Fruit fly (Drosophila melanogaster) whole organism, embryonic: ENCODE results near the gene CG17108.
A peak's percentile ranks its signal among the peaks of the same experiment; 100 is the strongest.

Experiments
- Abd-B ChIP-seq: fragments of 200-800 bp; sonication (Bioruptor generic); optimal IDR thresholded peaks from 2 replicates; lab custom pipeline; 2018; ENCODE audit warnings: missing biosample characterization, mild to moderate bottlenecking, missing genetic modification characterization, moderate library complexity
- Awh ChIP-seq: fragments of 200-800 bp; sonication (Bioruptor generic); IDR thresholded peaks from 2 replicates; pipeline ENCODE4, ENCODE4 v1.3.6; 2022; ENCODE audit warnings: missing biosample characterization, missing genetic modification characterization
- Bteb2 ChIP-seq: fragments of 200-800 bp; sonication (Bioruptor generic); optimal IDR thresholded peaks from 2 replicates; lab custom pipeline; 2016; ENCODE audit warnings: missing biosample characterization, missing genetic modification characterization
- CG11085 ChIP-seq: fragments of 200-800 bp; sonication (Bioruptor generic); IDR thresholded peaks from 2 replicates; pipeline ENCODE4 v1.3.6; 2022; ENCODE audit warnings: missing biosample characterization, missing genetic modification characterization
- CG13123 ChIP-seq: fragments of 200-800 bp; sonication (Bioruptor generic); optimal IDR thresholded peaks from 2 replicates; lab custom pipeline; 2016; ENCODE audit warnings: missing biosample characterization, missing genetic modification characterization
- CG14050 ChIP-seq: fragments of 200-800 bp; sonication (Bioruptor generic); IDR thresholded peaks from 3 replicates; pipeline ENCODE4 v1.3.6; 2022; ENCODE audit warnings: missing biosample characterization, missing genetic modification characterization
- CG15479 ChIP-seq: fragments of 200-800 bp; sonication (Bioruptor generic); optimal IDR thresholded peaks from 3 replicates; lab custom pipeline; 2019; ENCODE audit warnings: missing biosample characterization, mild to moderate bottlenecking, missing genetic modification characterization, moderate library complexity
- CG16813 ChIP-seq: fragments of 200-800 bp; sonication (Bioruptor generic); IDR thresholded peaks from 3 replicates; pipeline ENCODE4 v1.3.6; 2022; ENCODE audit warnings: missing biosample characterization, missing genetic modification characterization; ENCODE audit not compliant: partially characterized antibody
- CG16815 ChIP-seq: fragments of 200-800 bp; sonication (Bioruptor generic); optimal IDR thresholded peaks from 3 replicates; lab custom pipeline; 2017; ENCODE audit warnings: missing biosample characterization, mild to moderate bottlenecking, missing genetic modification characterization
- CG17186 ChIP-seq: fragments of 200-800 bp; sonication (Bioruptor generic); optimal IDR thresholded peaks from 3 replicates; lab custom pipeline; 2017; ENCODE audit warnings: missing biosample characterization, missing genetic modification reagents, missing genetic modification characterization
- CG17829 ChIP-seq: fragments of 200-800 bp; optimal IDR thresholded peaks from 2 replicates; lab custom pipeline; 2019; ENCODE audit warnings: missing biosample characterization, mild to moderate bottlenecking, missing genetic modification characterization, moderate library complexity
- CG2116 ChIP-seq: fragments of 200-800 bp; sonication (Bioruptor generic); optimal IDR thresholded peaks from 3 replicates; lab custom pipeline; 2018; ENCODE audit warnings: missing biosample characterization, mild to moderate bottlenecking, missing genetic modification characterization
- CG31224 ChIP-seq: fragments of 200-800 bp; sonication (Bioruptor generic); IDR thresholded peaks from 2 replicates; pipeline ENCODE4 v1.3.6; 2022; ENCODE audit warnings: missing biosample characterization, missing genetic modification characterization
- CG4282 ChIP-seq: fragments of 200-800 bp; sonication (Bioruptor generic); optimal IDR thresholded peaks from 2 replicates; lab custom pipeline; 2016; ENCODE audit warnings: missing biosample characterization, missing genetic modification characterization
- CG4360 ChIP-seq: fragments of 200-800 bp; sonication (Bioruptor generic); IDR thresholded peaks from 2 replicates; pipeline ENCODE4 v1.3.6; 2022; ENCODE audit warnings: missing biosample characterization, missing genetic modification characterization
- CG43689 ChIP-seq: fragments of 200-800 bp; sonication (Bioruptor generic); IDR thresholded peaks from 2 replicates; pipeline ENCODE4 v1.3.6; 2022; ENCODE audit warnings: missing biosample characterization, missing genetic modification characterization
- CG6175 ChIP-seq: fragments of 200-800 bp; sonication (Bioruptor generic); IDR thresholded peaks from 3 replicates; pipeline ENCODE4 v1.3.6; 2022; ENCODE audit warnings: missing biosample characterization, missing genetic modification characterization
- CG6254 ChIP-seq: fragments of 200-800 bp; sonication (Bioruptor generic); optimal IDR thresholded peaks from 3 replicates; lab custom pipeline; 2017; ENCODE audit warnings: mild to moderate bottlenecking, missing biosample characterization, missing genetic modification reagents, missing genetic modification characterization
- CG7963 ChIP-seq: fragments of 200-800 bp; sonication (Bioruptor generic); IDR thresholded peaks from 3 replicates; pipeline ENCODE4 v1.3.6; 2022; ENCODE audit warnings: missing biosample characterization, missing genetic modification characterization; ENCODE audit not compliant: partially characterized antibody
- CG8478 ChIP-seq: fragments of >200 bp; optimal IDR thresholded peaks from 2 replicates; lab custom pipeline; 2018
- CG9609 ChIP-seq: fragments of 200-800 bp; sonication (Bioruptor generic); optimal IDR thresholded peaks from 3 replicates; lab custom pipeline; 2016; ENCODE audit warnings: missing biosample characterization, missing genetic modification characterization
- Chrac-16 ChIP-seq: fragments of 200-800 bp; sonication (Bioruptor generic); optimal IDR thresholded peaks from 3 replicates; lab custom pipeline; 2016; ENCODE audit warnings: missing biosample characterization, missing genetic modification characterization
- D ChIP-seq, 2 experiments: fragments of 200-800 bp in 1 of 2; fragments of >200 bp in 1 of 2; sonication (Bioruptor generic) in 1 of 2; optimal IDR thresholded peaks; 2 replicates in 1 of 2; 3 replicates in 1 of 2; lab custom pipeline; 2017; ENCODE audit warnings: mild to moderate bottlenecking in 1 of 2, missing biosample characterization in 1 of 2, missing genetic modification characterization in 1 of 2, missing genetic modification reagents in 1 of 2
- ERR ChIP-seq: fragments of 200-800 bp; sonication (Bioruptor generic); optimal IDR thresholded peaks from 2 replicates; lab custom pipeline; 2016; ENCODE audit warnings: missing biosample characterization, missing genetic modification characterization
- Eip74EF ChIP-seq, 2 experiments: fragments of 200-800 bp in 1 of 2; fragments of >200 bp in 1 of 2; sonication (Bioruptor generic) in 1 of 2; optimal IDR thresholded peaks; 2 replicates each; lab custom pipeline; 2017 to 2019; ENCODE audit warnings: missing biosample characterization in 2 of 2, missing genetic modification characterization in 2 of 2, mild to moderate bottlenecking in 1 of 2, moderate library complexity in 1 of 2
- Myb ChIP-seq: fragments of 200-800 bp; sonication (Bioruptor generic); optimal IDR thresholded peaks from 2 replicates; lab custom pipeline; 2016; ENCODE audit warnings: missing biosample characterization, missing genetic modification characterization
- NC2β ChIP-seq: fragments of 200-800 bp; sonication (Bioruptor generic); optimal IDR thresholded peaks from 2 replicates; lab custom pipeline; 2016; ENCODE audit warnings: missing biosample characterization, missing genetic modification characterization
- NfI ChIP-seq: fragments of 200-800 bp; sonication (Bioruptor generic); optimal IDR thresholded peaks from 3 replicates; lab custom pipeline; 2018; ENCODE audit warnings: missing biosample characterization, mild to moderate bottlenecking, missing genetic modification characterization, moderate library complexity
- YL-1 ChIP-seq: fragments of 200-800 bp; sonication (Bioruptor generic); optimal IDR thresholded peaks from 3 replicates; lab custom pipeline; 2017; ENCODE audit warnings: missing biosample characterization, mild to moderate bottlenecking, missing genetic modification characterization
- ara ChIP-seq: fragments of 200-800 bp; sonication (Bioruptor generic); IDR thresholded peaks from 2 replicates; pipeline ENCODE4 v1.3.6; 2022; ENCODE audit warnings: missing biosample characterization, missing genetic modification characterization
- bsh ChIP-seq, 2 experiments: fragments of 200-800 bp; sonication (Bioruptor generic); optimal IDR thresholded peaks; 2 replicates each; lab custom pipeline; 2017 to 2018; ENCODE audit warnings: mild to moderate bottlenecking in 2 of 2, missing biosample characterization in 2 of 2, missing genetic modification characterization in 2 of 2, moderate library complexity in 1 of 2
- btn ChIP-seq: fragments of 200-800 bp; sonication (Bioruptor generic); optimal IDR thresholded peaks from 2 replicates; lab custom pipeline; 2016; ENCODE audit warnings: missing biosample characterization, missing genetic modification characterization
- ci ChIP-seq: fragments of 200-800 bp; sonication (Bioruptor generic); IDR thresholded peaks from 3 replicates; pipeline ENCODE4 v1.3.6; 2022; ENCODE audit warnings: missing biosample characterization, missing genetic modification characterization
- corto ChIP-seq: fragments of 200-800 bp; sonication (Bioruptor generic); optimal IDR thresholded peaks from 2 replicates; lab custom pipeline; 2016; ENCODE audit warnings: missing biosample characterization, mild to moderate bottlenecking, missing genetic modification characterization, moderate library complexity
- croc ChIP-seq: fragments of 200-800 bp; sonication (Bioruptor generic); conservative IDR thresholded peaks from 3 replicates; pipeline ENCODE4 v1.3.6; 2022; ENCODE audit warnings: missing biosample characterization, missing genetic modification characterization
- fd64A ChIP-seq: fragments of 200-800 bp; sonication (Bioruptor generic); optimal IDR thresholded peaks from 3 replicates; lab custom pipeline; 2018; ENCODE audit warnings: missing biosample characterization, mild to moderate bottlenecking, missing genetic modification characterization
- fru ChIP-seq: fragments of >200 bp; optimal IDR thresholded peaks from 2 replicates; lab custom pipeline; 2017
- ftz-f1 ChIP-seq: fragments of 200-800 bp; sonication (Bioruptor generic); optimal IDR thresholded peaks from 2 replicates; lab custom pipeline; 2016; ENCODE audit warnings: missing biosample characterization, missing genetic modification characterization
- gcm2 ChIP-seq: fragments of 200-800 bp; sonication (Bioruptor generic); optimal IDR thresholded peaks from 2 replicates; lab custom pipeline; 2016; ENCODE audit warnings: missing biosample characterization, missing genetic modification characterization
- grau ChIP-seq: fragments of 200-800 bp; optimal IDR thresholded peaks from 3 replicates; lab custom pipeline; 2019; ENCODE audit warnings: missing biosample characterization, mild to moderate bottlenecking, missing genetic modification characterization, moderate library complexity
- kni ChIP-seq: fragments of 200-800 bp; sonication (Bioruptor generic); optimal IDR thresholded peaks from 3 replicates; lab custom pipeline; 2017; ENCODE audit warnings: mild to moderate bottlenecking, missing biosample characterization, missing genetic modification reagents, missing genetic modification characterization
- lab ChIP-seq: fragments of 200-800 bp; sonication (Bioruptor generic); optimal IDR thresholded peaks from 3 replicates; lab custom pipeline; 2017; ENCODE audit warnings: missing biosample characterization, missing genetic modification characterization, mild to moderate bottlenecking, moderate library complexity, missing genetic modification reagents
- oc ChIP-seq: fragments of 200-800 bp; sonication (Bioruptor generic); optimal IDR thresholded peaks from 2 replicates; lab custom pipeline; 2018; ENCODE audit warnings: missing biosample characterization, mild to moderate bottlenecking, missing genetic modification characterization, moderate library complexity
- otp ChIP-seq: fragments of 200-800 bp; sonication (Bioruptor generic); IDR thresholded peaks from 3 replicates; pipeline ENCODE4, ENCODE4 v1.3.6; 2022; ENCODE audit warnings: missing biosample characterization, missing genetic modification characterization
- psq ChIP-seq: fragments of 200-800 bp; sonication (Bioruptor generic); optimal IDR thresholded peaks from 2 replicates; lab custom pipeline; 2017; ENCODE audit warnings: missing biosample characterization, missing genetic modification characterization
- row ChIP-seq: fragments of 200-800 bp; sonication (Bioruptor generic); IDR thresholded peaks from 3 replicates; pipeline ENCODE4 v1.3.6; 2022; ENCODE audit warnings: missing biosample characterization, missing genetic modification characterization
- salm ChIP-seq: fragments of 200-800 bp; sonication (Bioruptor generic); optimal IDR thresholded peaks from 2 replicates; lab custom pipeline; 2018; ENCODE audit warnings: missing biosample characterization, mild to moderate bottlenecking, missing genetic modification characterization
- tna ChIP-seq: fragments of 200-800 bp; sonication (Bioruptor generic); IDR thresholded peaks from 2 replicates; pipeline ENCODE4 v1.3.6; 2022; ENCODE audit warnings: missing biosample characterization, missing genetic modification characterization; ENCODE audit not compliant: partially characterized antibody
- toy ChIP-seq: fragments of 200-800 bp; sonication (Bioruptor generic); IDR thresholded peaks from 2 replicates; pipeline ENCODE4 v1.3.6; 2022; ENCODE audit warnings: missing biosample characterization, missing genetic modification characterization
- twi ChIP-seq: fragments of 200-800 bp; optimal IDR thresholded peaks from 2 replicates; lab custom pipeline; 2019; ENCODE audit warnings: missing biosample characterization, mild to moderate bottlenecking, missing genetic modification characterization, moderate library complexity
- unpg ChIP-seq: fragments of 200-800 bp; sonication (Bioruptor generic); optimal IDR thresholded peaks from 3 replicates; lab custom pipeline; 2018; ENCODE audit warnings: missing biosample characterization, mild to moderate bottlenecking, missing genetic modification characterization, moderate library complexity

Gene CG17108

DNA sequence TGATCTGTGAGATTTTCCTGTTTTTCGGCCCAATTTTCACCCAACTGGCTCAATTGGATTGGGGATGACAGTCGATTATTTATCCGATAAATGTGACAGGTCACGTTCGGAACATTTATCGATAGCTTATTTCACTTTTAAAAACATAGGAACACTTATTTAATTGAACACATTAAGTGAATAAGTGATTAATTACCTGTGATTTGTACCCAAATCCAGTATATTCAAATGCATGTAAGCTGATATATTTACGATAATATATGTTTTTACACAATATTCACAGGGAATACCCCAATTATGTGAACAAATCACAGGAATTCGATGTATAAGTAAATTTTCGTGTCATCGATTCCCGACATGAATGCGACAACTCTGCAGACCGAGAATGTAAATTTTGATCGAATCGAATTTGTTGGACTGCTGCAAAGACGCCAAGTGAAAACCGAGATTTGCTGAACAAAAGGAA lies 38.5 kb upstream of the CG17108 start, which contains the start of the genes EMC3 and Dpy-30L1 (continued):
- TF ChIP-seq btn (GFP tag; lab: Kevin White, UChicago), result no peak
- no peak for TF ChIP-seq CG13123 (GFP tag; lab: Kevin White, UChicago)
- TF ChIP-seq oc (tag; lab: Kevin White, UChicago), result no peak
- peak; percentile 24 for TF ChIP-seq ERR (GFP tag; lab: Kevin White, UChicago)
- TF ChIP-seq bsh (GFP tag; optimal IDR thresholded peaks at IDR 0.05; lab: Kevin White, UChicago), result peak in 1 of 2 experiments; percentile 53
- TF ChIP-seq CG9609 (GFP tag; lab: Kevin White, UChicago), result peak; percentile 17
- no peak for TF ChIP-seq CG7963
- TF ChIP-seq Abd-B (GFP tag; lab: Kevin White, UChicago), result peak; percentile 51
- TF ChIP-seq Eip74EF (GFP tag; optimal IDR thresholded peaks at IDR 0.05; lab: Kevin White, UChicago), result no peak
- TF ChIP-seq psq, result no peak
- TF ChIP-seq CG8478 (lab: Kevin White, UChicago), result no peak
- no peak for TF ChIP-seq croc (GFP tag; lab: Robert Waterston, UW)
- no peak for TF ChIP-seq salm
- peak; percentile 88 for TF ChIP-seq YL-1 (GFP tag; lab: Kevin White, UChicago)
- TF ChIP-seq lab (GFP tag; lab: Kevin White, UChicago), result no peak
- TF ChIP-seq CG17829 (tag; lab: Kevin White, UChicago), result peak; percentile 64
- peak; percentile 77 for TF ChIP-seq CG17186
- peak; percentile 67 for TF ChIP-seq Chrac-16 (GFP tag; lab: Kevin White, UChicago)
- TF ChIP-seq CG16813 (GFP tag; lab: Robert Waterston, UW), result peak; percentile 88
- peak; percentile 35 for TF ChIP-seq NC2β (GFP tag; lab: Kevin White, UChicago)
- TF ChIP-seq CG4282, result peak; percentile 12
- no peak for TF ChIP-seq CG14050 (GFP tag; lab: Robert Waterston, UW)
- no peak for TF ChIP-seq CG6175 (GFP tag; lab: Robert Waterston, UW)
- no peak for TF ChIP-seq CG15479 (GFP tag; lab: Kevin White, UChicago)
- TF ChIP-seq CG16815 (GFP tag; lab: Kevin White, UChicago), result no peak
- TF ChIP-seq CG2116, result peak; percentile 95
- no peak for TF ChIP-seq otp (GFP tag; lab: Robert Waterston, UW)
- TF ChIP-seq tna (GFP tag; lab: Robert Waterston, UW), result peak; percentile 70
- TF ChIP-seq CG43689 (GFP tag; lab: Robert Waterston, UW), result no peak
- no peak for TF ChIP-seq ftz-f1 (GFP tag; lab: Kevin White, UChicago)
- TF ChIP-seq CG31224 (GFP tag; lab: Robert Waterston, UW), result 0 out of 2 replicates have a peak, but pooled peaks have one; percentile 35
- TF ChIP-seq ara, result no peak
- TF ChIP-seq grau (tag; lab: Kevin White, UChicago), result peak; percentile 66
- no peak for TF ChIP-seq D (optimal IDR thresholded peaks at IDR 0.05; lab: Kevin White, UChicago)
- no peak for TF ChIP-seq D (GFP tag; optimal IDR thresholded peaks at IDR 0.05; lab: Kevin White, UChicago)
- TF ChIP-seq ci (GFP tag; lab: Robert Waterston, UW), result 0 out of 3 replicates have a peak, but pooled peaks have one; percentile 43
- TF ChIP-seq NfI (GFP tag; lab: Kevin White, UChicago), result peak; percentile 33
- no peak for TF ChIP-seq toy (GFP tag; lab: Robert Waterston, UW)
- no peak for TF ChIP-seq unpg (GFP tag; lab: Kevin White, UChicago)
- TF ChIP-seq kni, result no peak
- TF ChIP-seq gcm2 (GFP tag; lab: Kevin White, UChicago), result peak; percentile 12
- TF ChIP-seq CG4360 (GFP tag; lab: Robert Waterston, UW), result no peak
- TF ChIP-seq corto (GFP tag; lab: Kevin White, UChicago), result no peak
- peak; percentile 90 for TF ChIP-seq row (GFP tag; lab: Robert Waterston, UW)
- TF ChIP-seq Myb, result peak; percentile 46
- no peak for TF ChIP-seq Awh (GFP tag; lab: Robert Waterston, UW)
- TF ChIP-seq twi (tag; lab: Kevin White, UChicago), result no peak
- no peak for TF ChIP-seq fru (lab: Kevin White, UChicago)
- no peak for TF ChIP-seq fd64A (GFP tag; lab: Kevin White, UChicago)
- no peak for TF ChIP-seq CG6254
- no peak for TF ChIP-seq CG11085 (GFP tag; lab: Robert Waterston, UW)
- peak; percentile 39 for TF ChIP-seq Bteb2 (GFP tag; lab: Kevin White, UChicago)
